Worm (Caenorhabditis elegans) whole organism, mixed stage, embryonic: Measurements from ENCODE around the gene cas-1.

Source experiments
- bed-3 ChIP-seq: fragments of 200-800 bp; sonication (Bioruptor generic); optimal IDR thresholded peaks from 3 replicates; lab custom pipeline; 2018; ENCODE audit warnings: mild to moderate bottlenecking, missing genetic modification characterization, moderate library complexity, missing compliant biosample characterization
- blmp-1 ChIP-seq: fragments of 150-350 bp; optimal IDR thresholded peaks from 2 replicates; lab custom pipeline; 2014; ENCODE audit warnings: missing biosample characterization, missing genetic modification characterization
- drap-1 ChIP-seq: fragments of 200-800 bp; sonication (Bioruptor generic); optimal IDR thresholded peaks from 3 replicates; lab custom pipeline; 2018; ENCODE audit warnings: mild to moderate bottlenecking, missing genetic modification characterization, missing compliant biosample characterization
- elt-3 ChIP-seq: fragments of 150-350 bp; optimal IDR thresholded peaks from 2 replicates; lab custom pipeline; 2014; ENCODE audit warnings: missing biosample characterization, missing genetic modification characterization
- lsy-2 ChIP-seq: fragments of 150-350 bp; optimal IDR thresholded peaks from 2 replicates; lab custom pipeline; 2014; ENCODE audit warnings: missing biosample characterization, missing genetic modification characterization
- nhr-12 ChIP-seq: fragments of 150-350 bp; optimal IDR thresholded peaks from 2 replicates; lab custom pipeline; 2014; ENCODE audit warnings: missing biosample characterization, missing genetic modification characterization
- nhr-2 ChIP-seq: fragments of 150-350 bp; optimal IDR thresholded peaks from 2 replicates; lab custom pipeline; 2014; ENCODE audit warnings: missing biosample characterization, missing genetic modification characterization
- nhr-237 ChIP-seq: fragments of 150-350 bp; optimal IDR thresholded peaks from 2 replicates; lab custom pipeline; 2014; ENCODE audit warnings: missing biosample characterization, missing genetic modification characterization
- snpc-4 ChIP-seq: fragments of 150-350 bp; optimal IDR thresholded peaks from 2 replicates; lab custom pipeline; 2014; ENCODE audit warnings: missing biosample characterization, missing genetic modification characterization
- unc-62 ChIP-seq: fragments of 150-350 bp; optimal IDR thresholded peaks from 2 replicates; lab custom pipeline; 2014; ENCODE audit warnings: missing biosample characterization, missing genetic modification reagents, missing genetic modification characterization
- zip-8 ChIP-seq: fragments of 150-350 bp; optimal IDR thresholded peaks from 2 replicates; lab custom pipeline; 2014; ENCODE audit warnings: missing biosample characterization, missing genetic modification characterization
- ztf-11 ChIP-seq: fragments of 150-350 bp; optimal IDR thresholded peaks from 2 replicates; lab custom pipeline; 2014; ENCODE audit warnings: missing biosample characterization, missing genetic modification characterization

ce11 chrX:16803545-16803944, 9.9 kb downstream of the cas-1 start:
- TF ChIP-seq lsy-2 (tag; lab: Kevin White, UChicago) (no peak), snpc-4 (tag; lab: Kevin White, UChicago) (no peak), nhr-12 (no peak), nhr-2 (tag; lab: Kevin White, UChicago) (no peak), blmp-1 (tag; lab: Kevin White, UChicago) (no peak), elt-3 (no peak), bed-3 (GFP tag; lab: Kevin White, UChicago) (no peak), unc-62 (no peak), zip-8 (tag; lab: Kevin White, UChicago) (no peak), ztf-11 (tag; lab: Kevin White, UChicago) (no peak), nhr-237 (no peak), drap-1 (no peak)
